ENCODE assay signal across 1 fruit fly cellular context in genomic region chrX:10515323-10515853, dm6.
TF ChIP-seq lines count a peak whose summit lies in the region.

No protein-coding gene starts in this region.

TF ChIP-seq in whole organism, embryonic, 481 proteins besides CTCF, POLR2A, EP300 and RAD21 (continued from another document and continues in another):
- TF ChIP-seq sens-2 (GFP tag; IDR thresholded peaks at IDR 0.05; lab: Robert Waterston, UW): peak; percentile 68
- peak; percentile 23 for TF ChIP-seq CG12769 (tag; optimal IDR thresholded peaks at IDR 0.05; lab: Kevin White, UChicago)
- TF ChIP-seq otp (GFP tag; IDR thresholded peaks at IDR 0.05; lab: Robert Waterston, UW): peak; percentile 55; the same call in 2 of the 3 replicates
- no peak for TF ChIP-seq tio (GFP tag; optimal IDR thresholded peaks at IDR 0.05; lab: Kevin White, UChicago)
- no peak; the same call in 2 of the 3 replicates for TF ChIP-seq Optix (GFP tag; IDR thresholded peaks at IDR 0.05; lab: Robert Waterston, UW)
- peak; percentile 20 for TF ChIP-seq CG17385 (GFP tag; optimal IDR thresholded peaks at IDR 0.05; lab: Kevin White, UChicago)
- peak; percentile 29 for TF ChIP-seq CG15601 (tag; optimal IDR thresholded peaks at IDR 0.05; lab: Kevin White, UChicago)
- peak; percentile 10 for TF ChIP-seq CG18476 (GFP tag; optimal IDR thresholded peaks at IDR 0.05; lab: Kevin White, UChicago)
- TF ChIP-seq Max (GFP tag; optimal IDR thresholded peaks at IDR 0.05; lab: Kevin White, UChicago): peak; percentile 5
- TF ChIP-seq Pdp1 (GFP tag; optimal IDR thresholded peaks at IDR 0.05; lab: Kevin White, UChicago): peak; percentile 55 to 62
- peak; percentile 16 for TF ChIP-seq Ets97D (GFP tag; optimal IDR thresholded peaks at IDR 0.05; lab: Kevin White, UChicago)
- TF ChIP-seq CG1603 (tag; optimal IDR thresholded peaks at IDR 0.05; lab: Kevin White, UChicago): peak; percentile 76
- peak; percentile 49 for TF ChIP-seq Camta (GFP tag; optimal IDR thresholded peaks at IDR 0.05; lab: Kevin White, UChicago)
- TF ChIP-seq CG30403 (GFP tag; optimal IDR thresholded peaks at IDR 0.05; lab: Kevin White, UChicago): peak; percentile 24
- peak; percentile 63 for TF ChIP-seq fd96Cb (tag; optimal IDR thresholded peaks at IDR 0.05; lab: Kevin White, UChicago)
- TF ChIP-seq Ravus (GFP tag; IDR thresholded peaks at IDR 0.05; lab: Robert Waterston, UW): no peak
- TF ChIP-seq CG8290 (GFP tag; optimal IDR thresholded peaks at IDR 0.05; lab: Kevin White, UChicago): peak; percentile 31
- peak in 1 of 2 experiments; percentile 7 for TF ChIP-seq CG8290 (tag; optimal IDR thresholded peaks at IDR 0.05; lab: Kevin White, UChicago)
- no peak for TF ChIP-seq Dip3 (GFP tag; optimal IDR thresholded peaks at IDR 0.05; lab: Kevin White, UChicago)
- TF ChIP-seq CG4360 (GFP tag; IDR thresholded peaks at IDR 0.05; lab: Robert Waterston, UW): peak; percentile 72
- peak; percentile 14 for TF ChIP-seq Mes4 (GFP tag; optimal IDR thresholded peaks at IDR 0.05; lab: Kevin White, UChicago)
- peak; percentile 40 for TF ChIP-seq CG1602 (GFP tag; optimal IDR thresholded peaks at IDR 0.05; lab: Kevin White, UChicago)
- peak; percentile 5 for TF ChIP-seq gcm (GFP tag; optimal IDR thresholded peaks at IDR 0.05; lab: Kevin White, UChicago)
- TF ChIP-seq Mad (GFP tag; optimal IDR thresholded peaks at IDR 0.05; lab: Kevin White, UChicago): no peak
- TF ChIP-seq CG2202 (tag; optimal IDR thresholded peaks at IDR 0.05; lab: Kevin White, UChicago): peak; percentile 51
- no peak for TF ChIP-seq CG32532 (GFP tag; IDR thresholded peaks at IDR 0.05; lab: Robert Waterston, UW)
- TF ChIP-seq CG15011 (GFP tag; optimal IDR thresholded peaks at IDR 0.05; lab: Kevin White, UChicago): no peak
- peak; percentile 52 for TF ChIP-seq lilli (GFP tag; optimal IDR thresholded peaks at IDR 0.05; lab: Kevin White, UChicago)
- TF ChIP-seq CG34422 (GFP tag; IDR thresholded peaks at IDR 0.05; lab: Robert Waterston, UW): 0 out of 3 replicates have a peak, but pooled peaks have one; percentile 25
- TF ChIP-seq ttk (GFP tag; IDR thresholded peaks at IDR 0.05; lab: Robert Waterston, UW): peak; percentile 46; the same call in 1 of the 2 replicates
- no peak for TF ChIP-seq CG43689 (GFP tag; IDR thresholded peaks at IDR 0.05; lab: Robert Waterston, UW)
- TF ChIP-seq TFAM (GFP tag; optimal IDR thresholded peaks at IDR 0.05; lab: Kevin White, UChicago): no peak
- peak; percentile 74 for TF ChIP-seq CG10959 (GFP tag; IDR thresholded peaks at IDR 0.05; lab: Robert Waterston, UW)
- TF ChIP-seq Antp (GFP tag; optimal IDR thresholded peaks at IDR 0.05; lab: Kevin White, UChicago): peak; percentile 75
- peak; percentile 79 for TF ChIP-seq CG10979 (tag; optimal IDR thresholded peaks at IDR 0.05; lab: Kevin White, UChicago)
- TF ChIP-seq fru (optimal IDR thresholded peaks at IDR 0.05; lab: Kevin White, UChicago): no peak
- 0 out of 3 replicates have a peak, but pooled peaks have one; percentile 31 for TF ChIP-seq CG11695 (GFP tag; IDR thresholded peaks at IDR 0.05; lab: Robert Waterston, UW)
- TF ChIP-seq CG12942 (GFP tag; optimal IDR thresholded peaks at IDR 0.05; lab: Kevin White, UChicago): peak; percentile 37
- peak; percentile 56 for TF ChIP-seq Chrac-16 (GFP tag; optimal IDR thresholded peaks at IDR 0.05; lab: Kevin White, UChicago)
- peak; percentile 92 for TF ChIP-seq Ets65A (GFP tag; lab: Kevin White, UChicago)
- TF ChIP-seq pan (optimal IDR thresholded peaks at IDR 0.05; lab: Kevin White, UChicago): no peak
- TF ChIP-seq pan (GFP tag; optimal IDR thresholded peaks at IDR 0.05 in 1 of 2, IDR thresholded peaks at IDR 0.05 in 1 of 2): peak in 1 of 2 experiments; percentile 66
- no peak for TF ChIP-seq kay (GFP tag; optimal IDR thresholded peaks at IDR 0.05; lab: Kevin White, UChicago)
- peak; percentile 46 for TF ChIP-seq CG16815 (GFP tag; optimal IDR thresholded peaks at IDR 0.05; lab: Kevin White, UChicago)
- peak; percentile 5 for TF ChIP-seq lab (GFP tag; optimal IDR thresholded peaks at IDR 0.05; lab: Kevin White, UChicago)
- peak; percentile 80 for TF ChIP-seq croc (GFP tag; conservative IDR thresholded peaks at IDR 0.05; lab: Robert Waterston, UW)
- peak; percentile 33 for TF ChIP-seq Hey (tag; optimal IDR thresholded peaks at IDR 0.05; lab: Kevin White, UChicago)
- peak; percentile 19 for TF ChIP-seq CG8388 (GFP tag; optimal IDR thresholded peaks at IDR 0.05; lab: Kevin White, UChicago)
- peak; percentile 84 for TF ChIP-seq CG18262 (tag; optimal IDR thresholded peaks at IDR 0.05; lab: Kevin White, UChicago)
- no peak; the same call in 2 of the 3 replicates for TF ChIP-seq CG2199 (GFP tag; IDR thresholded peaks at IDR 0.05; lab: Robert Waterston, UW)
- no peak for TF ChIP-seq cg (GFP tag; optimal IDR thresholded peaks at IDR 0.05; lab: Kevin White, UChicago)
- TF ChIP-seq CG7786 (GFP tag; optimal IDR thresholded peaks at IDR 0.05; lab: Kevin White, UChicago): peak; percentile 10
- no peak for TF ChIP-seq psq (GFP tag; optimal IDR thresholded peaks at IDR 0.05; lab: Kevin White, UChicago)
- TF ChIP-seq esg (GFP tag; conservative IDR thresholded peaks at IDR 0.05; lab: Robert Waterston, UW): peak; percentile 32; the same call in 1 of the 2 replicates
- no peak for TF ChIP-seq grn (GFP tag; optimal IDR thresholded peaks at IDR 0.05; lab: Kevin White, UChicago)
- peak; percentile 68 for TF ChIP-seq CG1233 (GFP tag; optimal IDR thresholded peaks at IDR 0.05; lab: Kevin White, UChicago)
- no peak for TF ChIP-seq C15 (GFP tag; IDR thresholded peaks at IDR 0.05; lab: Robert Waterston, UW)
- TF ChIP-seq CG8281 (tag; optimal IDR thresholded peaks at IDR 0.05; lab: Kevin White, UChicago): peak; percentile 29
- no peak for TF ChIP-seq sc (optimal IDR thresholded peaks at IDR 0.05; lab: Kevin White, UChicago)
- peak; percentile 31 for TF ChIP-seq sc (GFP tag; optimal IDR thresholded peaks at IDR 0.05; lab: Kevin White, UChicago)
- no peak for TF ChIP-seq sna (GFP tag; IDR thresholded peaks at IDR 0.05; lab: Robert Waterston, UW; ENCODE audit: partially characterized antibody)
- no peak for TF ChIP-seq CG11085 (GFP tag; IDR thresholded peaks at IDR 0.05; lab: Robert Waterston, UW)
- TF ChIP-seq CG3726 (GFP tag; IDR thresholded peaks at IDR 0.05; lab: Robert Waterston, UW): 0 out of 3 replicates have a peak, but pooled peaks have one; percentile 32
- no peak for TF ChIP-seq MBD-R2 (GFP tag; IDR thresholded peaks at IDR 0.05; lab: Robert Waterston, UW)
- TF ChIP-seq salm (tag; optimal IDR thresholded peaks at IDR 0.05; lab: Kevin White, UChicago): no peak
- TF ChIP-seq en (GFP tag; optimal IDR thresholded peaks at IDR 0.05; lab: Kevin White, UChicago): peak; percentile 52
- TF ChIP-seq B-H1 (GFP tag; IDR thresholded peaks at IDR 0.05; lab: Robert Waterston, UW): peak; percentile 35; the same call in 1 of the 3 replicates
- no peak for TF ChIP-seq pita (GFP tag; optimal IDR thresholded peaks at IDR 0.05; lab: Kevin White, UChicago)
- peak; percentile 63 for TF ChIP-seq Side (GFP tag; optimal IDR thresholded peaks at IDR 0.05; lab: Kevin White, UChicago)
- peak; percentile 4 for TF ChIP-seq ATbp (GFP tag; optimal IDR thresholded peaks at IDR 0.05; lab: Kevin White, UChicago)
- no peak for TF ChIP-seq CG3847 (GFP tag; IDR thresholded peaks at IDR 0.05; lab: Robert Waterston, UW)
- no peak for TF ChIP-seq CG14050 (GFP tag; IDR thresholded peaks at IDR 0.05; lab: Robert Waterston, UW)
- peak; percentile 19 for TF ChIP-seq CG5245 (GFP tag; optimal IDR thresholded peaks at IDR 0.05; lab: Kevin White, UChicago)
- peak; percentile 33 for TF ChIP-seq Hsf (GFP tag; optimal IDR thresholded peaks at IDR 0.05; lab: Kevin White, UChicago)
- TF ChIP-seq CG9727 (GFP tag; optimal IDR thresholded peaks at IDR 0.05; lab: Kevin White, UChicago): peak; percentile 91
- peak; percentile 69 for TF ChIP-seq gem (tag; optimal IDR thresholded peaks at IDR 0.05; lab: Kevin White, UChicago)
- TF ChIP-seq MTF-1 (GFP tag; optimal IDR thresholded peaks at IDR 0.05; lab: Kevin White, UChicago; ENCODE audit: borderline replicate concordance): peak; percentile 37
- peak; percentile 37 for TF ChIP-seq tin (GFP tag; optimal IDR thresholded peaks at IDR 0.05; lab: Kevin White, UChicago)
- no peak for TF ChIP-seq CG9817 (tag; optimal IDR thresholded peaks at IDR 0.05; lab: Kevin White, UChicago)
- TF ChIP-seq CG11723 (GFP tag; optimal IDR thresholded peaks at IDR 0.05; lab: Kevin White, UChicago): no peak
- peak; percentile 9 for TF ChIP-seq sqz (GFP tag; optimal IDR thresholded peaks at IDR 0.05; lab: Kevin White, UChicago)
- no peak for TF ChIP-seq E2f2 (GFP tag; IDR thresholded peaks at IDR 0.05; lab: Robert Waterston, UW)
- no peak for TF ChIP-seq HmgD (GFP tag; optimal IDR thresholded peaks at IDR 0.05; lab: Kevin White, UChicago)
- no peak for TF ChIP-seq CG6654 (GFP tag; optimal IDR thresholded peaks at IDR 0.05; lab: Kevin White, UChicago)
- TF ChIP-seq CG12236 (GFP tag; optimal IDR thresholded peaks at IDR 0.05; lab: Kevin White, UChicago): peak; percentile 30
- TF ChIP-seq tup (GFP tag; optimal IDR thresholded peaks at IDR 0.05; lab: Kevin White, UChicago): no peak
- peak; percentile 31 for TF ChIP-seq tap (tag; optimal IDR thresholded peaks at IDR 0.05; lab: Kevin White, UChicago)
- TF ChIP-seq ind (GFP tag; optimal IDR thresholded peaks at IDR 0.05; lab: Kevin White, UChicago): no peak
- no peak for TF ChIP-seq Hand (GFP tag; optimal IDR thresholded peaks at IDR 0.05; lab: Kevin White, UChicago)
- TF ChIP-seq CG3407 (GFP tag; optimal IDR thresholded peaks at IDR 0.05; lab: Kevin White, UChicago): peak; percentile 13
- TF ChIP-seq vnd (GFP tag; IDR thresholded peaks at IDR 0.05; lab: Robert Waterston, UW; ENCODE audit: partially characterized antibody): no peak
- peak; percentile 71 for TF ChIP-seq slp2 (GFP tag; optimal IDR thresholded peaks at IDR 0.05; lab: Kevin White, UChicago)
- TF ChIP-seq CG2712 (tag; optimal IDR thresholded peaks at IDR 0.05; lab: Kevin White, UChicago): peak; percentile 89
- TF ChIP-seq lmd (GFP tag; IDR thresholded peaks at IDR 0.05; lab: Robert Waterston, UW): peak; percentile 46; the same call in 1 of the 2 replicates
- no peak for TF ChIP-seq CG7963 (GFP tag; IDR thresholded peaks at IDR 0.05; lab: Robert Waterston, UW; ENCODE audit: partially characterized antibody)
- TF ChIP-seq Gsc (GFP tag; IDR thresholded peaks at IDR 0.05; lab: Robert Waterston, UW): no peak
- peak; percentile 36 for TF ChIP-seq org-1 (GFP tag; optimal IDR thresholded peaks at IDR 0.05; lab: Kevin White, UChicago)
- TF ChIP-seq onecut (GFP tag; IDR thresholded peaks at IDR 0.05; lab: Robert Waterston, UW): peak; percentile 64
- peak; percentile 40 for TF ChIP-seq Hr3 (GFP tag; optimal IDR thresholded peaks at IDR 0.05; lab: Kevin White, UChicago)
- TF ChIP-seq CG7928 (GFP tag; optimal IDR thresholded peaks at IDR 0.05; lab: Kevin White, UChicago): no peak
- TF ChIP-seq zfh1 (GFP tag; IDR thresholded peaks at IDR 0.05; lab: Robert Waterston, UW): peak; percentile 89
- peak; percentile 67 for TF ChIP-seq CG14710 (tag; optimal IDR thresholded peaks at IDR 0.05; lab: Kevin White, UChicago)
- TF ChIP-seq CG13287 (GFP tag; IDR thresholded peaks at IDR 0.05; lab: Robert Waterston, UW; ENCODE audit: partially characterized antibody): no peak
- TF ChIP-seq mirr (GFP tag; optimal IDR thresholded peaks at IDR 0.05; lab: Kevin White, UChicago): no peak
- no peak for TF ChIP-seq toy (GFP tag; IDR thresholded peaks at IDR 0.05; lab: Robert Waterston, UW)
- no peak for TF ChIP-seq cad (GFP tag; optimal IDR thresholded peaks at IDR 0.05; lab: Kevin White, UChicago)
- TF ChIP-seq CG30431 (GFP tag; optimal IDR thresholded peaks at IDR 0.05; lab: Kevin White, UChicago): peak; percentile 37
- peak; percentile 29 for TF ChIP-seq CG18764 (GFP tag; optimal IDR thresholded peaks at IDR 0.05; lab: Kevin White, UChicago)
- no peak for TF ChIP-seq CG11696 (GFP tag; IDR thresholded peaks at IDR 0.05; lab: Robert Waterston, UW)
- peak; percentile 20 for TF ChIP-seq fd64A (GFP tag; optimal IDR thresholded peaks at IDR 0.05; lab: Kevin White, UChicago)
- TF ChIP-seq so (GFP tag; IDR thresholded peaks at IDR 0.05; lab: Robert Waterston, UW): no peak
- peak; percentile 73 for TF ChIP-seq CG17328 (GFP tag; IDR thresholded peaks at IDR 0.05; lab: Robert Waterston, UW)
- no peak for TF ChIP-seq gcm2 (GFP tag; optimal IDR thresholded peaks at IDR 0.05; lab: Kevin White, UChicago)
- peak; percentile 21 for TF ChIP-seq CG8944 (GFP tag; optimal IDR thresholded peaks at IDR 0.05; lab: Kevin White, UChicago)
- no peak for TF ChIP-seq Hmx (GFP tag; optimal IDR thresholded peaks at IDR 0.05; lab: Kevin White, UChicago)
- peak; percentile 36; the same call in 1 of the 2 replicates for TF ChIP-seq peb (GFP tag; IDR thresholded peaks at IDR 0.05; lab: Robert Waterston, UW)
- TF ChIP-seq Awh (GFP tag; IDR thresholded peaks at IDR 0.05; lab: Robert Waterston, UW): peak; percentile 57; the same call in 1 of the 2 replicates
- TF ChIP-seq Atf6 (GFP tag; IDR thresholded peaks at IDR 0.05; lab: Robert Waterston, UW): no peak
- TF ChIP-seq CG4730 (GFP tag; IDR thresholded peaks at IDR 0.05; lab: Robert Waterston, UW): 0 out of 2 replicates have a peak, but pooled peaks have one; percentile 35
- TF ChIP-seq cwo (GFP tag; optimal IDR thresholded peaks at IDR 0.05; lab: Kevin White, UChicago): peak; percentile 18
- peak; percentile 42 for TF ChIP-seq CG13624 (GFP tag; optimal IDR thresholded peaks at IDR 0.05; lab: Kevin White, UChicago)
- TF ChIP-seq CG17359 (tag; optimal IDR thresholded peaks at IDR 0.05; lab: Kevin White, UChicago): peak; percentile 35
- peak; percentile 90 for TF ChIP-seq CG8765 (GFP tag; IDR thresholded peaks at IDR 0.05; lab: Robert Waterston, UW)
- TF ChIP-seq CG10654 (GFP tag; optimal IDR thresholded peaks at IDR 0.05; lab: Kevin White, UChicago): peak; percentile 30
- peak; percentile 44 for TF ChIP-seq Ssrp (tag; optimal IDR thresholded peaks at IDR 0.05; lab: Kevin White, UChicago)
- no peak for TF ChIP-seq CG9876 (GFP tag; optimal IDR thresholded peaks at IDR 0.05; lab: Kevin White, UChicago)
- peak; percentile 74 for TF ChIP-seq dan (GFP tag; IDR thresholded peaks at IDR 0.05; lab: Robert Waterston, UW)
- TF ChIP-seq CG13424 (tag; optimal IDR thresholded peaks at IDR 0.05; lab: Kevin White, UChicago): peak; percentile 31
- no peak for TF ChIP-seq CG1792 (GFP tag; optimal IDR thresholded peaks at IDR 0.05; lab: Kevin White, UChicago)
- TF ChIP-seq CG1529 (GFP tag; optimal IDR thresholded peaks at IDR 0.05; lab: Kevin White, UChicago): peak; percentile 4
- 0 out of 3 replicates have a peak, but pooled peaks have one; percentile 13 for TF ChIP-seq ase (GFP tag; IDR thresholded peaks at IDR 0.05; lab: Robert Waterston, UW)
- TF ChIP-seq h (optimal IDR thresholded peaks at IDR 0.05; lab: Kevin White, UChicago): no peak
